Fruit fly (Drosophila melanogaster) whole organism, embryonic: Measurements from ENCODE around the gene CG5235.

Experiments used
- Aef1 ChIP-seq: fragments of 200-800 bp; sonication (Bioruptor generic); IDR thresholded peaks from 3 replicates; pipeline ENCODE4 v1.3.6; 2022; ENCODE audit warnings: missing biosample characterization, missing genetic modification characterization
- BEAF-32 ChIP-seq: fragments of 200-800 bp; sonication (Bioruptor generic); optimal IDR thresholded peaks from 3 replicates; lab custom pipeline; 2017; ENCODE audit warnings: missing biosample characterization, missing genetic modification characterization, mild to moderate bottlenecking, moderate library complexity, missing genetic modification reagents
- Bdp1 ChIP-seq: fragments of 200-800 bp; sonication (Bioruptor generic); optimal IDR thresholded peaks from 3 replicates; lab custom pipeline; 2016; ENCODE audit warnings: missing biosample characterization, missing genetic modification characterization
- BtbVII ChIP-seq: fragments of 200-800 bp; sonication (Bioruptor generic); optimal IDR thresholded peaks from 3 replicates; lab custom pipeline; 2017; ENCODE audit warnings: missing biosample characterization, mild to moderate bottlenecking, missing genetic modification characterization
- Bteb2 ChIP-seq: fragments of 200-800 bp; sonication (Bioruptor generic); optimal IDR thresholded peaks from 2 replicates; lab custom pipeline; 2016; ENCODE audit warnings: missing biosample characterization, missing genetic modification characterization
- C15 ChIP-seq: fragments of 200-800 bp; sonication (Bioruptor generic); IDR thresholded peaks from 3 replicates; pipeline ENCODE4 v1.3.6; 2022; ENCODE audit warnings: missing biosample characterization, missing genetic modification characterization
- CG11456 ChIP-seq: fragments of 200-800 bp; sonication (Bioruptor generic); IDR thresholded peaks from 3 replicates; pipeline ENCODE4 v1.3.6; 2022; ENCODE audit warnings: missing biosample characterization, missing genetic modification characterization
- CG12219 ChIP-seq: fragments of 200-800 bp; sonication (Bioruptor generic); optimal IDR thresholded peaks from 3 replicates; lab custom pipeline; 2018; ENCODE audit warnings: missing biosample characterization, mild to moderate bottlenecking, missing genetic modification characterization
- CG12659 ChIP-seq: fragments of 200-800 bp; sonication (Bioruptor generic); optimal IDR thresholded peaks from 3 replicates; lab custom pipeline; 2017; ENCODE audit warnings: mild to moderate bottlenecking, missing biosample characterization, missing genetic modification reagents, missing genetic modification characterization
- CG13287 ChIP-seq: fragments of 200-800 bp; sonication (Bioruptor generic); IDR thresholded peaks from 2 replicates; pipeline ENCODE4 v1.3.6; 2022; ENCODE audit warnings: missing biosample characterization, missing genetic modification characterization; ENCODE audit not compliant: partially characterized antibody
- CG14860 ChIP-seq: fragments of 200-800 bp; sonication (Bioruptor generic); IDR thresholded peaks from 3 replicates; pipeline ENCODE4 v1.3.6; 2022; ENCODE audit warnings: missing biosample characterization, missing genetic modification characterization; ENCODE audit not compliant: partially characterized antibody
- CG15601 ChIP-seq: fragments of 200-800 bp; sonication (Bioruptor generic); optimal IDR thresholded peaks from 3 replicates; lab custom pipeline; 2019; ENCODE audit warnings: missing biosample characterization, mild to moderate bottlenecking, missing genetic modification characterization, moderate library complexity
- CG2678 ChIP-seq: fragments of 200-800 bp; sonication (Bioruptor generic); optimal IDR thresholded peaks from 3 replicates; lab custom pipeline; 2019; ENCODE audit warnings: missing biosample characterization, mild to moderate bottlenecking, missing genetic modification characterization, moderate library complexity
- CG32772 ChIP-seq: fragments of 200-800 bp; sonication (Bioruptor generic); IDR thresholded peaks from 2 replicates; pipeline ENCODE4 v1.3.6; 2022; ENCODE audit warnings: missing biosample characterization, missing genetic modification characterization
- CG33213 ChIP-seq: fragments of 200-800 bp; sonication (Bioruptor generic); optimal IDR thresholded peaks from 3 replicates; lab custom pipeline; 2016; ENCODE audit warnings: missing biosample characterization, missing genetic modification characterization
- CG4282 ChIP-seq: fragments of 200-800 bp; sonication (Bioruptor generic); optimal IDR thresholded peaks from 2 replicates; lab custom pipeline; 2016; ENCODE audit warnings: missing biosample characterization, missing genetic modification characterization
- CG4854 ChIP-seq: fragments of 200-800 bp; sonication (Bioruptor generic); optimal IDR thresholded peaks from 2 replicates; lab custom pipeline; 2016; ENCODE audit warnings: missing biosample characterization, missing genetic modification characterization, inconsistent platforms
- CG6175 ChIP-seq: fragments of 200-800 bp; sonication (Bioruptor generic); IDR thresholded peaks from 3 replicates; pipeline ENCODE4 v1.3.6; 2022; ENCODE audit warnings: missing biosample characterization, missing genetic modification characterization
- D19A ChIP-seq: fragments of 200-800 bp; optimal IDR thresholded peaks from 3 replicates; lab custom pipeline; 2019; ENCODE audit warnings: missing biosample characterization, mild to moderate bottlenecking, missing genetic modification characterization, moderate library complexity
- Dbx ChIP-seq: fragments of 200-800 bp; sonication (Bioruptor generic); IDR thresholded peaks from 3 replicates; pipeline ENCODE4 v1.3.6; 2022; ENCODE audit warnings: missing biosample characterization, missing genetic modification characterization
- Ets65A ChIP-seq: fragments of 200-800 bp; sonication (Bioruptor generic); peaks from one replicate; lab custom pipeline; 2016; ENCODE audit warnings: missing biosample characterization, missing genetic modification characterization
- Hmx ChIP-seq: fragments of 200-800 bp; sonication (Bioruptor generic); optimal IDR thresholded peaks from 2 replicates; lab custom pipeline; 2016; ENCODE audit warnings: missing biosample characterization, missing genetic modification characterization
- Hr3 ChIP-seq: fragments of 200-800 bp; sonication (Bioruptor generic); optimal IDR thresholded peaks from 3 replicates; lab custom pipeline; 2016; ENCODE audit warnings: missing biosample characterization, missing genetic modification characterization
- Mad ChIP-seq: fragments of 200-800 bp; sonication (Bioruptor generic); optimal IDR thresholded peaks from 2 replicates; lab custom pipeline; 2016; ENCODE audit warnings: missing biosample characterization, missing genetic modification characterization
- Meics ChIP-seq: fragments of 200-800 bp; sonication (Bioruptor generic); optimal IDR thresholded peaks from 2 replicates; lab custom pipeline; 2017; ENCODE audit warnings: missing biosample characterization, mild to moderate bottlenecking, missing genetic modification characterization
- Ptx1 ChIP-seq: fragments of 200-800 bp; sonication (Bioruptor generic); IDR thresholded peaks from 2 replicates; pipeline ENCODE4 v1.3.6; 2022; ENCODE audit warnings: missing biosample characterization, missing genetic modification characterization
- Sry-β ChIP-seq: fragments of 200-800 bp; sonication (Bioruptor generic); optimal IDR thresholded peaks from 2 replicates; lab custom pipeline; 2018; ENCODE audit warnings: missing biosample characterization, mild to moderate bottlenecking, missing genetic modification characterization, moderate library complexity
- abd-A ChIP-seq: fragments of 200-800 bp; sonication (Bioruptor generic); optimal IDR thresholded peaks from 3 replicates; lab custom pipeline; 2019; ENCODE audit warnings: missing biosample characterization, mild to moderate bottlenecking, missing genetic modification characterization, moderate library complexity
- ap ChIP-seq: fragments of 200-800 bp; sonication (Bioruptor generic); IDR thresholded peaks from 2 replicates; pipeline ENCODE4 v1.3.6; 2022; ENCODE audit warnings: missing biosample characterization, missing genetic modification characterization
- bab2 ChIP-seq: fragments of 200-800 bp; sonication (Bioruptor generic); optimal IDR thresholded peaks from 2 replicates; lab custom pipeline; 2016; ENCODE audit warnings: missing biosample characterization, missing genetic modification characterization
- br ChIP-seq: fragments of >200 bp; optimal IDR thresholded peaks from 2 replicates; lab custom pipeline; 2017
- caup ChIP-seq: fragments of 200-800 bp; sonication (Bioruptor generic); optimal IDR thresholded peaks from 3 replicates; lab custom pipeline; 2017; ENCODE audit warnings: missing biosample characterization, mild to moderate bottlenecking, missing genetic modification characterization, moderate library complexity; ENCODE audit not compliant: severe bottlenecking
- chm ChIP-seq: fragments of 200-800 bp; sonication (Bioruptor generic); IDR thresholded peaks from 2 replicates; pipeline ENCODE4 v1.3.6; 2022; ENCODE audit warnings: missing biosample characterization, missing genetic modification characterization
- chn ChIP-seq: fragments of 200-800 bp; sonication (Bioruptor generic); optimal IDR thresholded peaks from 2 replicates; lab custom pipeline; 2016; ENCODE audit warnings: missing biosample characterization, missing genetic modification characterization
- crc ChIP-seq: fragments of 200-800 bp; sonication (Bioruptor generic); optimal IDR thresholded peaks from 2 replicates; lab custom pipeline; 2016; ENCODE audit warnings: missing biosample characterization, missing genetic modification characterization
- danr ChIP-seq: fragments of 200-800 bp; sonication (Bioruptor generic); IDR thresholded peaks from 2 replicates; pipeline ENCODE4 v1.3.6; 2022; ENCODE audit warnings: missing biosample characterization, missing genetic modification characterization
- dysf ChIP-seq: fragments of 200-800 bp; sonication (Bioruptor generic); IDR thresholded peaks from 3 replicates; pipeline ENCODE4 v1.3.6; 2022; ENCODE audit warnings: missing biosample characterization, missing genetic modification characterization
- eve ChIP-seq, 2 experiments: fragments of >200 bp; optimal IDR thresholded peaks; 2 replicates each; lab custom pipeline; 2017; ENCODE audit warnings: missing biosample characterization in 2 of 2, missing genetic modification characterization in 2 of 2
- ewg ChIP-seq: fragments of 200-800 bp; sonication (Bioruptor generic); optimal IDR thresholded peaks from 3 replicates; lab custom pipeline; 2017; ENCODE audit warnings: mild to moderate bottlenecking, missing biosample characterization, missing genetic modification reagents, missing genetic modification characterization
- fd102C ChIP-seq: fragments of 200-800 bp; sonication (Bioruptor generic); optimal IDR thresholded peaks from 2 replicates; lab custom pipeline; 2018; ENCODE audit warnings: missing biosample characterization, mild to moderate bottlenecking, missing genetic modification characterization, moderate library complexity
- grn ChIP-seq: fragments of 200-800 bp; sonication (Bioruptor generic); optimal IDR thresholded peaks from 3 replicates; lab custom pipeline; 2017; ENCODE audit warnings: missing biosample characterization, missing genetic modification characterization
- jigr1 ChIP-seq: fragments of 200-800 bp; sonication (Bioruptor generic); IDR thresholded peaks from 3 replicates; pipeline ENCODE4 v1.3.6; 2022; ENCODE audit warnings: missing biosample characterization, missing genetic modification characterization
- mirr ChIP-seq: fragments of 200-800 bp; sonication (Bioruptor generic); optimal IDR thresholded peaks from 3 replicates; lab custom pipeline; 2018; ENCODE audit warnings: missing biosample characterization, mild to moderate bottlenecking, missing genetic modification characterization
- nom ChIP-seq: fragments of 200-800 bp; sonication (Bioruptor generic); optimal IDR thresholded peaks from 2 replicates; lab custom pipeline; 2017; ENCODE audit warnings: missing biosample characterization, missing genetic modification characterization, mild to moderate bottlenecking, moderate library complexity, missing genetic modification reagents
- odd ChIP-seq: fragments of 200-800 bp; sonication (Bioruptor generic); optimal IDR thresholded peaks from 2 replicates; lab custom pipeline; 2017; ENCODE audit warnings: missing biosample characterization, mild to moderate bottlenecking, missing genetic modification characterization
- prd ChIP-seq, 3 experiments: fragments of >200 bp in 2 of 3; fragments of 200-800 bp in 1 of 3; sonication (Bioruptor generic) in 1 of 3; optimal IDR thresholded peaks in 2 of 3; IDR thresholded peaks in 1 of 3; 2 replicates in 2 of 3; 3 replicates in 1 of 3; pipeline versions ENCODE4 v1.3.6 to Lab custom; 2017 to 2022; ENCODE audit warnings: missing biosample characterization in 1 of 3, missing genetic modification characterization in 1 of 3
- sna ChIP-seq: fragments of 200-800 bp; sonication (Bioruptor generic); IDR thresholded peaks from 2 replicates; pipeline ENCODE4 v1.3.6; 2022; ENCODE audit warnings: missing biosample characterization, missing genetic modification characterization; ENCODE audit not compliant: partially characterized antibody
- tna ChIP-seq: fragments of 200-800 bp; sonication (Bioruptor generic); IDR thresholded peaks from 2 replicates; pipeline ENCODE4 v1.3.6; 2022; ENCODE audit warnings: missing biosample characterization, missing genetic modification characterization; ENCODE audit not compliant: partially characterized antibody
- wdn ChIP-seq: fragments of 200-800 bp; sonication (Bioruptor generic); IDR thresholded peaks from 2 replicates; pipeline ENCODE4 v1.3.6; 2022; ENCODE audit warnings: missing biosample characterization, missing genetic modification characterization

CG5235 gene

DNA sequence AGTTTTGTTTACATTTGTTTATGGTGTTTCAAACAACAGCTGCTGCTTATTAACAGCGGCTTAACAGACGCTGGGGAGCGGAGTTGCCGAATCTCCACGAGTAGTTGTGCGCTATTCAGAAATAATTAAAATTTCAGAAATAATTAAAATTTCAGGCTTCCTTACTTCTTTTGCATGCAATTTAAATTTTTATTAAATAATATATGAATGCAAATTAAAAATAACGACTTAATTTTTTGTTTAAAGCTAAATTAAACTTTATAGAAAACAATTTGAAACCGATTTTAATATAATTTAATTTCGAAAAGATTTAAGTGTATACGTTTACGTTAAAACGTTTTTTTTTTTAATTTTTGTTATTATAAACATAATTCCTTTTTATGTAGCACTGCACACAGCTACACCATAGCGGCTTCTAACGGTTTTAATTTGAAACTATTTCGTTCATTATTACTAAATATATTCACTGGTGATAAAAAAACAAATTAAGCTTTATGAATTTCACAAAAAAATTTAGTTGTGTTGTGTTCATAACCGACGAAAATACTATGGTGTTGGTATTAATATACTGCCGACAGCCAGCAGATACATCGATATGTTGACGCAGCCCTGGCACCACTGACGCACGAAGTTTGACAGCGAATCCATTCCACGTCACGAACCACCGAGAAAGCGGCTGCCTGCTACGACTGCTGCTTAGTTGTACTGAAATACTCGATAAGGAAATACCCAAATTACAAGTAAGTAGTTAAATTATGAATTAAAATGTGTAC is 39.0 kb upstream of the CG5235 start, which contains the start of gene SsRbeta (continued):
- TF ChIP-seq caup (no peak), CG2678 (tag; lab: Kevin White, UChicago) (peak; percentile 31), CG13287 (GFP tag; lab: Robert Waterston, UW) (peak; percentile 79), mirr (GFP tag; lab: Kevin White, UChicago) (peak; percentile 3), BtbVII (peak; percentile 19), Bdp1 (GFP tag; lab: Kevin White, UChicago) (no peak), eve (GFP tag; optimal IDR thresholded peaks at IDR 0.05; lab: Kevin White, UChicago) (no peak), prd (optimal IDR thresholded peaks at IDR 0.05; lab: Kevin White, UChicago) (no peak), prd (GFP tag; IDR thresholded peaks at IDR 0.05; lab: Robert Waterston, UW) (peak; percentile 49), crc (GFP tag; lab: Kevin White, UChicago) (no peak), grn (GFP tag; lab: Kevin White, UChicago) (no peak), ap (peak; percentile 70), chn (GFP tag; lab: Kevin White, UChicago) (no peak), bab2 (GFP tag; lab: Kevin White, UChicago) (no peak), CG6175 (GFP tag; lab: Robert Waterston, UW) (no peak), D19A (peak; percentile 31), Ptx1 (GFP tag; lab: Robert Waterston, UW) (peak; percentile 4; the same call in 1 of the 2 replicates), CG12219 (GFP tag; lab: Kevin White, UChicago) (no peak), wdn (0 out of 2 replicates have a peak, but pooled peaks have one; percentile 48), Dbx (peak; percentile 20; the same call in 2 of the 3 replicates), tna (GFP tag; lab: Robert Waterston, UW) (peak; percentile 37; the same call in 1 of the 2 replicates), Aef1 (GFP tag; lab: Robert Waterston, UW) (peak; percentile 7; the same call in 1 of the 3 replicates), jigr1 (GFP tag; lab: Robert Waterston, UW) (no peak), BEAF-32 (peak; percentile 86), CG14860 (GFP tag; lab: Robert Waterston, UW) (peak; percentile 43; the same call in 2 of the 3 replicates), sna (GFP tag; lab: Robert Waterston, UW) (peak; percentile 51), nom (GFP tag; lab: Kevin White, UChicago) (no peak), ewg (GFP tag; lab: Kevin White, UChicago) (peak; percentile 36), CG32772 (GFP tag; lab: Robert Waterston, UW) (peak; percentile 48; the same call in 1 of the 2 replicates), CG4854 (no peak), abd-A (tag; lab: Kevin White, UChicago) (no peak), C15 (GFP tag; lab: Robert Waterston, UW) (no peak), CG4282 (GFP tag; lab: Kevin White, UChicago) (no peak), br (lab: Kevin White, UChicago) (no peak), Meics (peak; percentile 43), Hmx (GFP tag; lab: Kevin White, UChicago) (no peak), fd102C (GFP tag; lab: Kevin White, UChicago) (no peak), CG15601 (peak; percentile 15), danr (no peak), Ets65A (peak; percentile 89), odd (GFP tag; lab: Kevin White, UChicago) (no peak), CG12659 (GFP tag; lab: Kevin White, UChicago) (peak; percentile 19), Hr3 (GFP tag; lab: Kevin White, UChicago) (no peak), CG33213 (GFP tag; lab: Kevin White, UChicago) (no peak), dysf (GFP tag; lab: Robert Waterston, UW) (no peak; the same call in 2 of the 3 replicates), Mad (GFP tag; lab: Kevin White, UChicago) (no peak), chm (peak; percentile 68), CG11456 (GFP tag; lab: Robert Waterston, UW) (peak; percentile 64), Bteb2 (GFP tag; lab: Kevin White, UChicago) (no peak), Sry-β (GFP tag; lab: Kevin White, UChicago) (peak; percentile 61)
